Worm (Caenorhabditis elegans): ENCODE results near the gene atgl-1.

Gene atgl-1

ce11 chrIII:6368524-6368923 is 50.7 kb downstream of the atgl-1 start:
- TF ChIP-seq nhr-27 (tag; optimal IDR thresholded peaks at IDR 0.05): no peak

ce11 chrIII:6367712-6368111 is 51.5 kb downstream of the atgl-1 start, which contains the start of the genes C56G2.15 and thoc-2:
Gene C56G2.15 (minus strand): TSS chrIII:6367899.
Gene thoc-2 (plus strand): TSS chrIII:6368042.
- TF ChIP-seq nhr-90 (tag; optimal IDR thresholded peaks at IDR 0.05): no peak
- TF ChIP-seq dpl-1 (GFP tag; optimal IDR thresholded peaks at IDR 0.05): no peak
- 0 out of 2 replicates have a peak, but pooled peaks have one; percentile 14 for TF ChIP-seq hmg-1.2 (GFP tag; IDR thresholded peaks at IDR 0.05)
- TF ChIP-seq nfya-2 (GFP tag; IDR thresholded peaks at IDR 0.05): no peak
- TF ChIP-seq hmg-20 (GFP tag; IDR thresholded peaks at IDR 0.05): no peak
- TF ChIP-seq lsl-1 (GFP tag; optimal IDR thresholded peaks at IDR 0.05): peak; percentile 10
- no peak for TF ChIP-seq cebp-1 (GFP tag; IDR thresholded peaks at IDR 0.05)
- peak; percentile 16 for TF ChIP-seq cebp-1 (tag; optimal IDR thresholded peaks at IDR 0.05)
